Worm (Caenorhabditis elegans) whole organism, L4 larva: ENCODE results near the gene npr-4.

ENCODE experiments used
- F10B5.3 ChIP-seq: sonication (generic microtip); optimal IDR thresholded peaks from 2 replicates; lab custom pipeline; 2016; ENCODE audit warnings: mild to moderate bottlenecking, missing genetic modification characterization, missing compliant biosample characterization
- R02D3.7 ChIP-seq: fragments of 150-350 bp; sonication (generic microtip); optimal IDR thresholded peaks from 3 replicates; lab custom pipeline; 2014; ENCODE audit warnings: missing biosample characterization, missing genetic modification characterization
- T20F7.1 ChIP-seq: fragments of 200-800 bp; sonication (Bioruptor generic); optimal IDR thresholded peaks from 2 replicates; lab custom pipeline; 2018; ENCODE audit warnings: mild to moderate bottlenecking, missing genetic modification characterization, missing compliant biosample characterization
- ZK337.2 ChIP-seq: fragments of 200-800 bp; sonication (Bioruptor generic); IDR thresholded peaks from 2 replicates; pipeline ENCODE4 v1.3.6; 2022; ENCODE audit warnings: missing genetic modification reagents, missing genetic modification characterization, missing compliant biosample characterization
- aha-1 ChIP-seq: fragments of 150-350 bp; peaks from one replicate; lab custom pipeline; 2014; ENCODE audit warnings: missing biosample characterization, missing genetic modification characterization
- aly-2 ChIP-seq: sonication (generic microtip); optimal IDR thresholded peaks from 2 replicates; lab custom pipeline; 2018; ENCODE audit warnings: missing biosample characterization, missing genetic modification characterization
- arid-1 ChIP-seq: fragments of 200-800 bp; sonication (Bioruptor generic); conservative IDR thresholded peaks from 2 replicates; pipeline ENCODE4 v1.3.6; 2022; ENCODE audit warnings: missing genetic modification reagents, missing genetic modification characterization, missing compliant biosample characterization
- ceh-44 ChIP-seq: fragments of 200-800 bp; sonication (Bioruptor generic); IDR thresholded peaks from 2 replicates; pipeline ENCODE4 v1.3.6; 2022; ENCODE audit warnings: missing genetic modification reagents, missing genetic modification characterization, missing compliant biosample characterization
- ceh-62 ChIP-seq: sonication (generic microtip); optimal IDR thresholded peaks from 2 replicates; lab custom pipeline; 2017; ENCODE audit warnings: missing biosample characterization, missing genetic modification characterization
- daf-16 ChIP-seq, 3 experiments: sonication (generic microtip); optimal IDR thresholded peaks; 2 replicates each; lab custom pipeline; 2016 to 2017; ENCODE audit warnings: missing genetic modification characterization in 3 of 3, missing genetic modification reagents in 3 of 3, mild to moderate bottlenecking in 2 of 3, missing compliant biosample characterization in 2 of 3, missing biosample characterization in 1 of 3, moderate library complexity in 1 of 3
- daf-8 ChIP-seq: fragments of 200-800 bp; sonication (Bioruptor generic); IDR thresholded peaks from 2 replicates; pipeline ENCODE4 v1.3.6; 2022; ENCODE audit warnings: missing genetic modification characterization, missing compliant biosample characterization
- dmd-8 ChIP-seq: fragments of 200-800 bp; sonication (Bioruptor generic); IDR thresholded peaks from 2 replicates; pipeline ENCODE4 v1.3.6; 2022; ENCODE audit warnings: missing genetic modification characterization, missing compliant biosample characterization
- egl-27 ChIP-seq: sonication (generic microtip); optimal IDR thresholded peaks from 3 replicates; lab custom pipeline; 2017; ENCODE audit warnings: missing biosample characterization, missing genetic modification reagents, missing genetic modification characterization
- hif-1 ChIP-seq, 2 experiments: sonication (generic microtip); optimal IDR thresholded peaks; 2 replicates each; lab custom pipeline; 2016 to 2017; ENCODE audit warnings: missing compliant biosample characterization in 2 of 2, missing genetic modification characterization in 2 of 2, missing genetic modification reagents in 2 of 2, missing genotype in 2 of 2, mild to moderate bottlenecking in 1 of 2
- lin-29 ChIP-seq: fragments of 200-800 bp; sonication (Bioruptor generic); IDR thresholded peaks from 2 replicates; pipeline ENCODE4 v1.3.6; 2022; ENCODE audit warnings: missing genetic modification reagents, missing genetic modification characterization, missing compliant biosample characterization
- lir-3 ChIP-seq: sonication (generic microtip); optimal IDR thresholded peaks from 2 replicates; lab custom pipeline; 2016; ENCODE audit warnings: mild to moderate bottlenecking, missing genetic modification characterization, missing compliant biosample characterization
- lsy-2 ChIP-seq, 2 experiments: fragments of 150-350 bp in 1 of 2; sonication (generic microtip) in 1 of 2; optimal IDR thresholded peaks; 2 replicates each; lab custom pipeline; 2014 to 2017; ENCODE audit warnings: missing biosample characterization in 2 of 2, missing genetic modification characterization in 2 of 2
- madf-9 ChIP-seq: fragments of 200-800 bp; sonication (Bioruptor generic); conservative IDR thresholded peaks from 2 replicates; pipeline ENCODE4 v1.3.6; 2022; ENCODE audit warnings: missing genetic modification reagents, missing genetic modification characterization, missing compliant biosample characterization
- mdt-29 ChIP-seq: fragments of 200-800 bp; sonication (Bioruptor generic); IDR thresholded peaks from 2 replicates; pipeline ENCODE4 v1.3.6; 2022; ENCODE audit warnings: missing genetic modification reagents, missing genetic modification characterization, missing compliant biosample characterization
- mes-2 ChIP-seq: sonication (generic microtip); optimal IDR thresholded peaks from 2 replicates; lab custom pipeline; 2016; ENCODE audit warnings: missing genotype, mild to moderate bottlenecking, missing genetic modification characterization, missing compliant biosample characterization; ENCODE audit not compliant: poor library complexity, severe bottlenecking
- mxl-3 ChIP-seq: fragments of 200-800 bp; sonication (Bioruptor generic); optimal IDR thresholded peaks from 2 replicates; lab custom pipeline; 2018; ENCODE audit warnings: mild to moderate bottlenecking, missing genetic modification characterization, missing compliant biosample characterization
- nhr-10 ChIP-seq: fragments of 150-350 bp; optimal IDR thresholded peaks from 2 replicates; lab custom pipeline; 2014; ENCODE audit warnings: missing biosample characterization, missing genetic modification characterization
- nhr-102 ChIP-seq: sonication (generic microtip); optimal IDR thresholded peaks from 2 replicates; lab custom pipeline; 2016; ENCODE audit warnings: mild to moderate bottlenecking, missing genetic modification characterization, moderate library complexity, missing compliant biosample characterization
- nhr-11 ChIP-seq: fragments of 150-350 bp; optimal IDR thresholded peaks from 2 replicates; lab custom pipeline; 2014; ENCODE audit warnings: missing biosample characterization, missing genetic modification characterization
- pha-4 ChIP-seq, 2 experiments: fragments of 150-350 bp in 1 of 2; fragments of 200-800 bp in 1 of 2; sonication (Bioruptor generic) in 1 of 2; IDR thresholded peaks in 1 of 2; optimal IDR thresholded peaks in 1 of 2; 2 replicates each; pipeline versions ENCODE4 v1.3.6 to Lab custom; 2014 to 2022; ENCODE audit warnings: missing genetic modification characterization in 2 of 2, missing genetic modification reagents in 2 of 2, missing biosample characterization in 1 of 2, missing compliant biosample characterization in 1 of 2
- pqm-1 ChIP-seq: sonication (generic microtip); optimal IDR thresholded peaks from 2 replicates; lab custom pipeline; 2017; ENCODE audit warnings: missing biosample characterization, missing genetic modification characterization
- saeg-2 ChIP-seq: fragments of 200-800 bp; sonication (Bioruptor generic); IDR thresholded peaks from 2 replicates; pipeline ENCODE4 v1.3.6; 2022; ENCODE audit warnings: missing genetic modification reagents, missing genetic modification characterization, missing compliant biosample characterization
- set-16 ChIP-seq: fragments of 200-800 bp; sonication (Bioruptor generic); IDR thresholded peaks from 2 replicates; pipeline ENCODE4 v1.3.6; 2022; ENCODE audit warnings: missing genetic modification reagents, missing genetic modification characterization, missing compliant biosample characterization
- skn-1 ChIP-seq: fragments of 150-350 bp; optimal IDR thresholded peaks from 2 replicates; lab custom pipeline; 2014; ENCODE audit warnings: missing biosample characterization, missing genetic modification characterization
- spr-3 ChIP-seq: fragments of 200-800 bp; sonication (Bioruptor generic); optimal IDR thresholded peaks from 2 replicates; lab custom pipeline; 2018; ENCODE audit warnings: mild to moderate bottlenecking, missing genetic modification characterization, missing compliant biosample characterization
- tag-97 ChIP-seq: fragments of 200-800 bp; sonication (Bioruptor generic); IDR thresholded peaks from 2 replicates; pipeline ENCODE4 v1.3.6; 2022; ENCODE audit warnings: missing genetic modification characterization, missing compliant biosample characterization
- unc-130 ChIP-seq: sonication (generic microtip); optimal IDR thresholded peaks from 2 replicates; lab custom pipeline; 2016; ENCODE audit warnings: missing genetic modification reagents, missing genetic modification characterization, missing compliant biosample characterization
- unc-62 ChIP-seq, 3 experiments: fragments of 150-350 bp in 1 of 3; sonication (generic microtip); optimal IDR thresholded peaks in 2 of 3; peaks in 1 of 3; 1 replicate in 1 of 3; 2 replicates in 2 of 3; lab custom pipeline; 2014 to 2017; ENCODE audit warnings: missing biosample characterization in 3 of 3, missing genetic modification characterization in 3 of 3, missing genetic modification reagents in 3 of 3, missing genotype in 1 of 3
- zip-2 ChIP-seq: fragments of 150-350 bp; optimal IDR thresholded peaks from 2 replicates; lab custom pipeline; 2014; ENCODE audit warnings: missing biosample characterization, missing genetic modification characterization

Gene npr-4

DNA sequence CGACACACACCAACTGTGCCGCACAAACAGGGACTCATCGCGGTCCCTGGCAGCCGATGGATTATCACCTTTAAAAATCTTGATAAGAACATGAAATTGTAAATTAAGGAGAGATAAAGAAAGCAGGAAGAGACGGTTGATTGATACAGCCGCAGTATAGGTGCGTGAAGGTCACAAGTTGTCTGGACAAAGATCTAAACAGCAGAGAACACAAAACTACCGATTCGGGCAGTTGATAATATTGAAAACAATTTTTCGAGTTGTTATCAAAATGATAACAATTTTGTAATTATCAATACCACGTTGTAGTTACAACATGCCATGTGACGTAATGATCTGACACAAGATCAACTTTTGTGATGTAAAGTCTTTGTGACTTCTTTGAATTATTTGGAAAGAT is 50.7 kb downstream of the npr-4 start (continued):
- peak; percentile 85 for TF ChIP-seq mxl-3 (GFP tag; lab: Kevin White, UChicago)
- no peak for TF ChIP-seq set-16
- TF ChIP-seq saeg-2 (GFP tag; lab: Robert Waterston, UW) = peak; percentile 56; the same call in 1 of the 2 replicates
- no peak for TF ChIP-seq madf-9 (GFP tag; lab: Robert Waterston, UW)
- TF ChIP-seq ZK337.2 (GFP tag; lab: Robert Waterston, UW) = no peak
- peak; percentile 65 for TF ChIP-seq mdt-29
- peak in 1 of 2 experiments; percentile 83 for TF ChIP-seq lsy-2 (tag; optimal IDR thresholded peaks at IDR 0.05; lab: Kevin White, UChicago)
- TF ChIP-seq unc-130 = no peak
- peak; percentile 51; the same call in 1 of the 2 replicates for TF ChIP-seq pha-4 (GFP tag; IDR thresholded peaks at IDR 0.05; lab: Robert Waterston, UW)
- TF ChIP-seq pha-4 (tag; optimal IDR thresholded peaks at IDR 0.05; lab: Kevin White, UChicago) = no peak
- peak; percentile 97 for TF ChIP-seq nhr-10 (tag; lab: Kevin White, UChicago)
- peak; percentile 61 for TF ChIP-seq T20F7.1
- TF ChIP-seq skn-1 = no peak
- peak in 1 of 2 experiments; percentile 70 for TF ChIP-seq daf-16 (GFP tag; optimal IDR thresholded peaks at IDR 0.05; lab: Kevin White, UChicago)
- peak; percentile 99 for TF ChIP-seq daf-16 (tag; optimal IDR thresholded peaks at IDR 0.05; lab: Kevin White, UChicago)
- no peak for TF ChIP-seq tag-97 (GFP tag; lab: Robert Waterston, UW)
- TF ChIP-seq nhr-102 (tag; lab: Kevin White, UChicago) = peak; percentile 98
- no peak for TF ChIP-seq aly-2 (tag; lab: Kevin White, UChicago)
- peak in 1 of 2 experiments; percentile 41 for TF ChIP-seq hif-1 (tag; optimal IDR thresholded peaks at IDR 0.05; lab: Kevin White, UChicago)
- no peak for TF ChIP-seq ceh-62 (tag; lab: Kevin White, UChicago)
- no peak for TF ChIP-seq lir-3
- no peak for TF ChIP-seq R02D3.7
- TF ChIP-seq nhr-11 = peak; percentile 41
- no peak for TF ChIP-seq egl-27
- TF ChIP-seq F10B5.3 (tag; lab: Kevin White, UChicago) = no peak
- TF ChIP-seq ceh-44 (GFP tag; lab: Robert Waterston, UW) = no peak
- no peak for TF ChIP-seq dmd-8
- no peak for TF ChIP-seq lin-29 (GFP tag; lab: Robert Waterston, UW)
- peak; percentile 63 for TF ChIP-seq pqm-1 (tag; lab: Kevin White, UChicago)
- TF ChIP-seq mes-2 (tag; lab: Kevin White, UChicago) = no peak
- TF ChIP-seq zip-2 (tag; lab: Kevin White, UChicago) = no peak
- TF ChIP-seq, all 104 proteins: peak for 39

DNA sequence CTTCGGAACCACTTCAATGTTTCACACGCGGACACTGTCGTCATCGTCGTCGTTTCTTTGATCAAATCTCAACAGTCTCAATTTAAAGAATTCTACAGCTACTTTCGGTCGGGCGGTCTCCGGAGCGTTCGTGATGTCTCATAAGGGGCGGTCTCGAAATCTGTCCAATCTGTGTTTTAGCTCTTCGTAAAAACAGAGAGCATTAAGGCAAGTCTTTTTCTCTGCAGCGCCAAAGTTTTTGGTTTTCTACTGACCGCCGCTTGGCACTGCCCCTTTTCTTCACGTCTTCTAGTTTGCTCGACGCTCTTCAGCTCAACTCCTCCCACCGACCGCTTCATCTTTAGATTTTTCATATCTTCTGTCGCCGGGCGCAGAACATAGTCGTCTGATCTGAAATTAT is 59.0 kb downstream of the npr-4 start, which contains the start of gene lips-1:
Gene lips-1 (plus strand): TSS at position 301 of the 400 bp plus-strand sequence.
- TF ChIP-seq aha-1 (peak; percentile 75), arid-1 (GFP tag; lab: Robert Waterston, UW) (no peak), daf-8 (no peak), spr-3 (GFP tag; lab: Kevin White, UChicago) (no peak)

DNA sequence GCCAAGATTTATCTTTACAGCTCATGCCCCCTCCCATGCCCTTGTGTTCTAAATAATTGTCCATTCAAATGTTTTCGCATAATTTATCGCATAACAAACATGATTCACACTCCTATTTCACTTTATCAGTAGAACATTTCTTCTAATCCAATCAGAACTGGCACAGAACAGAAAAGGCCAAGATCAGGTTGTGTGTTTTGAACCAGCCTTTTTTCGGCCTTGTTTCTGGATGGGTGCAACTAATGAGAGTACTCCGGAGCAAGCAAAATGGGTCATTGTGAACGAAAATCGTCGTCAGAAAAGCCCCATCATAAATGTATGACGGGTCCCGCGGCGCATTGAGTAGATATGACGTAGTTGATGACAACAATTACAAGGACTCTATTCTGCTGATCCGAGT is 60.3 kb downstream of the npr-4 start:
- TF ChIP-seq lir-3 (no peak), unc-62 (GFP tag; optimal IDR thresholded peaks at IDR 0.05 in 1 of 2; lab: Kevin White, UChicago) (peak in 1 of 2 experiments; percentile 85), unc-62 (tag; optimal IDR thresholded peaks at IDR 0.05; lab: Kevin White, UChicago) (no peak)
